Fruit fly (Drosophila melanogaster) Kc167 (cell line): ENCODE measurements around the gene CG34273.

Experiments used
- Myc ChIP-seq: fragments of >200 bp; optimal IDR thresholded peaks from 2 replicates; lab custom pipeline; 2017; ENCODE audit warnings: missing external identifiers
- h ChIP-seq: fragments of >200 bp; optimal IDR thresholded peaks from 3 replicates; lab custom pipeline; 2018; ENCODE audit warnings: missing external identifiers
- insv ChIP-seq: fragments of >200 bp; optimal IDR thresholded peaks from 3 replicates; lab custom pipeline; 2018; ENCODE audit warnings: missing external identifiers
- psq ChIP-seq: fragments of >200 bp; optimal IDR thresholded peaks from 2 replicates; lab custom pipeline; 2017; ENCODE audit warnings: missing external identifiers
- ttk ChIP-seq: sonication (Bioruptor generic); optimal IDR thresholded peaks from 2 replicates; lab custom pipeline; 2017; ENCODE audit warnings: missing external identifiers

dm6 chr3R:14562040-14562439, 45.2 kb downstream of the CG34273 start, which contains the start of gene CG14851:
- no peak for TF ChIP-seq Myc (lab: Kevin White, UChicago)
- TF ChIP-seq psq (lab: Kevin White, UChicago), result no peak
- no peak for TF ChIP-seq h (lab: Kevin White, UChicago)
- no peak for TF ChIP-seq ttk (lab: Kevin White, UChicago)
- no peak for TF ChIP-seq insv
